Fruit fly (Drosophila melanogaster) whole organism, embryonic: ENCODE data around the gene meep.

ENCODE experiments used
- CG10209 ChIP-seq: fragments of 200-800 bp; sonication (Bioruptor generic); optimal IDR thresholded peaks from 3 replicates; lab custom pipeline; 2017; ENCODE audit warnings: missing biosample characterization, mild to moderate bottlenecking, missing genetic modification characterization, missing genetic modification reagents
- CG10321 ChIP-seq: fragments of 200-800 bp; sonication (Bioruptor generic); IDR thresholded peaks from 2 replicates; pipeline ENCODE4 v1.3.6; 2022; ENCODE audit warnings: missing biosample characterization, missing genetic modification characterization
- CG10979 ChIP-seq: fragments of 200-800 bp; sonication (Bioruptor generic); optimal IDR thresholded peaks from 2 replicates; lab custom pipeline; 2018; ENCODE audit warnings: missing biosample characterization, mild to moderate bottlenecking, missing genetic modification characterization, moderate library complexity
- CG11723 ChIP-seq: fragments of 200-800 bp; sonication (Bioruptor generic); optimal IDR thresholded peaks from 2 replicates; lab custom pipeline; 2017; ENCODE audit warnings: missing biosample characterization, mild to moderate bottlenecking, missing genetic modification characterization
- CG14050 ChIP-seq: fragments of 200-800 bp; sonication (Bioruptor generic); IDR thresholded peaks from 3 replicates; pipeline ENCODE4 v1.3.6; 2022; ENCODE audit warnings: missing biosample characterization, missing genetic modification characterization
- CG15601 ChIP-seq: fragments of 200-800 bp; sonication (Bioruptor generic); optimal IDR thresholded peaks from 3 replicates; lab custom pipeline; 2019; ENCODE audit warnings: missing biosample characterization, mild to moderate bottlenecking, missing genetic modification characterization, moderate library complexity
- CG18011 ChIP-seq: fragments of 200-800 bp; sonication (Bioruptor generic); optimal IDR thresholded peaks from 2 replicates; lab custom pipeline; 2017; ENCODE audit warnings: missing biosample characterization, missing genetic modification characterization, mild to moderate bottlenecking, moderate library complexity, missing genotype
- CG30431 ChIP-seq: fragments of 200-800 bp; sonication (Bioruptor generic); optimal IDR thresholded peaks from 2 replicates; lab custom pipeline; 2017; ENCODE audit warnings: missing biosample characterization, missing genetic modification characterization
- CG31441 ChIP-seq: fragments of 200-800 bp; sonication (Bioruptor generic); IDR thresholded peaks from 2 replicates; pipeline ENCODE4 v1.3.6; 2022; ENCODE audit warnings: missing biosample characterization, missing genetic modification characterization
- CG33557 ChIP-seq: fragments of 200-800 bp; sonication (Bioruptor generic); optimal IDR thresholded peaks from 2 replicates; lab custom pipeline; 2019; ENCODE audit warnings: missing biosample characterization, mild to moderate bottlenecking, missing genetic modification characterization, moderate library complexity
- CG4328 ChIP-seq: fragments of 200-800 bp; sonication (Bioruptor generic); optimal IDR thresholded peaks from 3 replicates; lab custom pipeline; 2017; ENCODE audit warnings: missing biosample characterization, missing genetic modification reagents, missing genetic modification characterization
- CG7786 ChIP-seq: fragments of 200-800 bp; sonication (Bioruptor generic); optimal IDR thresholded peaks from 2 replicates; lab custom pipeline; 2016; ENCODE audit warnings: missing biosample characterization, missing genetic modification characterization
- CG8290 ChIP-seq, 3 experiments: fragments of 200-800 bp; sonication (Bioruptor generic); optimal IDR thresholded peaks; 2 replicates each; lab custom pipeline; 2016 to 2019; ENCODE audit warnings: missing biosample characterization in 3 of 3, missing genetic modification characterization in 3 of 3, mild to moderate bottlenecking in 2 of 3, moderate library complexity in 1 of 3
- CG9727 ChIP-seq: fragments of 200-800 bp; sonication (Bioruptor generic); optimal IDR thresholded peaks from 3 replicates; lab custom pipeline; 2017; ENCODE audit warnings: missing biosample characterization, mild to moderate bottlenecking, missing genetic modification characterization
- Camta ChIP-seq: fragments of 200-800 bp; sonication (Bioruptor generic); optimal IDR thresholded peaks from 2 replicates; lab custom pipeline; 2016; ENCODE audit warnings: missing biosample characterization, missing genetic modification characterization
- Eip74EF ChIP-seq, 2 experiments: fragments of 200-800 bp in 1 of 2; fragments of >200 bp in 1 of 2; sonication (Bioruptor generic) in 1 of 2; optimal IDR thresholded peaks; 2 replicates each; lab custom pipeline; 2017 to 2019; ENCODE audit warnings: missing biosample characterization in 2 of 2, missing genetic modification characterization in 2 of 2, mild to moderate bottlenecking in 1 of 2, moderate library complexity in 1 of 2
- Ets65A ChIP-seq: fragments of 200-800 bp; sonication (Bioruptor generic); peaks from one replicate; lab custom pipeline; 2016; ENCODE audit warnings: missing biosample characterization, missing genetic modification characterization
- Fer1 ChIP-seq: fragments of 200-800 bp; sonication (Bioruptor generic); optimal IDR thresholded peaks from 2 replicates; lab custom pipeline; 2017; ENCODE audit warnings: missing biosample characterization, mild to moderate bottlenecking, missing genetic modification characterization
- HLH3B ChIP-seq: fragments of 200-800 bp; sonication (Bioruptor generic); IDR thresholded peaks from 2 replicates; pipeline ENCODE4 v1.3.6; 2022; ENCODE audit warnings: missing biosample characterization, missing genetic modification characterization
- Hmr ChIP-seq: fragments of 200-800 bp; sonication (Bioruptor generic); optimal IDR thresholded peaks from 3 replicates; lab custom pipeline; 2017; ENCODE audit warnings: mild to moderate bottlenecking, missing biosample characterization, missing genetic modification reagents, missing genetic modification characterization
- Lhr ChIP-seq: fragments of 200-800 bp; sonication (Bioruptor generic); optimal IDR thresholded peaks from 3 replicates; lab custom pipeline; 2017; ENCODE audit warnings: mild to moderate bottlenecking, missing biosample characterization, missing genetic modification reagents, missing genetic modification characterization
- Nf-YA ChIP-seq: fragments of 200-800 bp; sonication (Bioruptor generic); IDR thresholded peaks from 2 replicates; pipeline ENCODE4 v1.3.6; 2022; ENCODE audit warnings: missing biosample characterization, missing genetic modification characterization
- NfI ChIP-seq: fragments of 200-800 bp; sonication (Bioruptor generic); optimal IDR thresholded peaks from 3 replicates; lab custom pipeline; 2018; ENCODE audit warnings: missing biosample characterization, mild to moderate bottlenecking, missing genetic modification characterization, moderate library complexity
- Sox100B ChIP-seq: fragments of 200-800 bp; sonication (Bioruptor generic); optimal IDR thresholded peaks from 3 replicates; lab custom pipeline; 2018; ENCODE audit warnings: missing biosample characterization, mild to moderate bottlenecking, missing genetic modification characterization
- Sox102F ChIP-seq: fragments of 200-800 bp; sonication (Bioruptor generic); optimal IDR thresholded peaks from 2 replicates; lab custom pipeline; 2018; ENCODE audit warnings: missing biosample characterization, mild to moderate bottlenecking, missing genetic modification characterization, moderate library complexity
- Taf1 ChIP-seq: fragments of 200-800 bp; sonication (Bioruptor generic); IDR thresholded peaks from 2 replicates; pipeline ENCODE4 v1.3.6; 2022; ENCODE audit warnings: missing biosample characterization, missing genetic modification characterization
- Trl ChIP-seq, 3 experiments: fragments of >200 bp in 2 of 3; fragments of 200-800 bp in 1 of 3; sonication (Bioruptor generic) in 1 of 3; optimal IDR thresholded peaks; 2 replicates in 1 of 3; 3 replicates in 2 of 3; lab custom pipeline; 2016 to 2017; ENCODE audit warnings: missing biosample characterization in 1 of 3, missing genetic modification characterization in 1 of 3
- ab ChIP-seq: fragments of 200-800 bp; sonication (Bioruptor generic); optimal IDR thresholded peaks from 2 replicates; lab custom pipeline; 2016; ENCODE audit warnings: missing biosample characterization, missing genetic modification characterization
- aop ChIP-seq: fragments of 200-800 bp; sonication (Bioruptor generic); IDR thresholded peaks from 2 replicates; pipeline ENCODE4 v1.3.6; 2022; ENCODE audit warnings: missing biosample characterization, missing genetic modification characterization
- cas ChIP-seq: fragments of 200-800 bp; sonication (Bioruptor generic); IDR thresholded peaks from 2 replicates; pipeline ENCODE4 v1.3.6; 2022; ENCODE audit warnings: missing biosample characterization, missing genetic modification characterization
- chif ChIP-seq, 2 experiments: fragments of 200-800 bp; sonication (Bioruptor generic); optimal IDR thresholded peaks; 3 replicates each; lab custom pipeline; 2016; ENCODE audit warnings: missing biosample characterization in 2 of 2, missing genetic modification characterization in 2 of 2
- dimm ChIP-seq: fragments of 200-800 bp; sonication (Bioruptor generic); IDR thresholded peaks from 2 replicates; pipeline ENCODE4 v1.3.6; 2022; ENCODE audit warnings: missing biosample characterization, missing genetic modification characterization
- hkb ChIP-seq, 2 experiments: fragments of 200-800 bp in 1 of 2; fragments of >200 bp in 1 of 2; sonication (Bioruptor generic) in 1 of 2; IDR thresholded peaks in 1 of 2; optimal IDR thresholded peaks in 1 of 2; 2 replicates each; pipeline versions ENCODE4 v1.3.6 to Lab custom; 2017 to 2022; ENCODE audit warnings: missing biosample characterization in 1 of 2, missing genetic modification characterization in 1 of 2
- insv ChIP-seq, 2 experiments: fragments of 200-800 bp; sonication (Bioruptor generic); optimal IDR thresholded peaks; 3 replicates each; lab custom pipeline; 2016 to 2018; ENCODE audit warnings: missing biosample characterization in 2 of 2, missing genetic modification characterization in 2 of 2
- jumu ChIP-seq: fragments of 200-800 bp; sonication (Bioruptor generic); optimal IDR thresholded peaks from 3 replicates; lab custom pipeline; 2016; ENCODE audit warnings: missing biosample characterization, missing genetic modification characterization
- ken ChIP-seq: fragments of 200-800 bp; sonication (Bioruptor generic); IDR thresholded peaks from 3 replicates; pipeline ENCODE4 v1.3.6; 2022; ENCODE audit warnings: missing biosample characterization, missing genetic modification characterization
- onecut ChIP-seq: fragments of 200-800 bp; sonication (Bioruptor generic); IDR thresholded peaks from 2 replicates; pipeline ENCODE4 v1.3.6; 2022; ENCODE audit warnings: missing biosample characterization, missing genetic modification characterization
- peb ChIP-seq: fragments of 200-800 bp; sonication (Bioruptor generic); IDR thresholded peaks from 2 replicates; pipeline ENCODE4 v1.3.6; 2022; ENCODE audit warnings: missing biosample characterization, missing genetic modification characterization
- prd ChIP-seq, 3 experiments: fragments of >200 bp in 2 of 3; fragments of 200-800 bp in 1 of 3; sonication (Bioruptor generic) in 1 of 3; optimal IDR thresholded peaks in 2 of 3; IDR thresholded peaks in 1 of 3; 2 replicates in 2 of 3; 3 replicates in 1 of 3; pipeline versions ENCODE4 v1.3.6 to Lab custom; 2017 to 2022; ENCODE audit warnings: missing biosample characterization in 1 of 3, missing genetic modification characterization in 1 of 3
- run ChIP-seq: fragments of 200-800 bp; sonication (Bioruptor generic); optimal IDR thresholded peaks from 3 replicates; lab custom pipeline; 2018; ENCODE audit warnings: missing biosample characterization, mild to moderate bottlenecking, missing genetic modification characterization
- scrt ChIP-seq: fragments of 200-800 bp; sonication (Bioruptor generic); optimal IDR thresholded peaks from 2 replicates; lab custom pipeline; 2018; ENCODE audit warnings: missing biosample characterization, mild to moderate bottlenecking, missing genetic modification characterization, moderate library complexity
- seq ChIP-seq: fragments of 200-800 bp; sonication (Bioruptor generic); IDR thresholded peaks from 2 replicates; pipeline ENCODE4 v1.3.6; 2022; ENCODE audit warnings: missing biosample characterization, missing genetic modification characterization
- slp2 ChIP-seq: fragments of 200-800 bp; sonication (Bioruptor generic); optimal IDR thresholded peaks from 2 replicates; lab custom pipeline; 2016; ENCODE audit warnings: missing biosample characterization, missing genetic modification characterization
- sr ChIP-seq: fragments of 200-800 bp; sonication (Bioruptor generic); IDR thresholded peaks from 3 replicates; pipeline ENCODE4 v1.3.6; 2022; ENCODE audit warnings: missing biosample characterization, missing genetic modification characterization
- unpg ChIP-seq: fragments of 200-800 bp; sonication (Bioruptor generic); optimal IDR thresholded peaks from 3 replicates; lab custom pipeline; 2018; ENCODE audit warnings: missing biosample characterization, mild to moderate bottlenecking, missing genetic modification characterization, moderate library complexity
- usp ChIP-seq: fragments of >200 bp; optimal IDR thresholded peaks from 2 replicates; lab custom pipeline; 2017; ENCODE audit warnings: missing biosample characterization, missing genetic modification characterization

Gene meep

dm6 chr3L:1166945-1167913, 35.6 kb downstream of the meep start (continued):
- TF ChIP-seq Trl (optimal IDR thresholded peaks at IDR 0.05; lab: Kevin White, UChicago) (no peak), Trl (GFP tag; optimal IDR thresholded peaks at IDR 0.05; lab: Kevin White, UChicago) (no peak), cas (GFP tag; lab: Robert Waterston, UW) (no peak), CG14050 (GFP tag; lab: Robert Waterston, UW) (no peak), Camta (GFP tag; lab: Kevin White, UChicago) (peak; percentile 72), Nf-YA (no peak), seq (GFP tag; lab: Robert Waterston, UW) (no peak), Sox100B (GFP tag; lab: Kevin White, UChicago) (no peak), CG10209 (GFP tag; lab: Kevin White, UChicago) (no peak), CG7786 (no peak), hkb (optimal IDR thresholded peaks at IDR 0.05; lab: Kevin White, UChicago) (no peak), hkb (GFP tag; IDR thresholded peaks at IDR 0.05; lab: Robert Waterston, UW) (peak; percentile 35), aop (GFP tag; lab: Robert Waterston, UW) (no peak), CG11723 (no peak), unpg (peak; percentile 25), CG31441 (GFP tag; lab: Robert Waterston, UW) (peak; percentile 49; the same call in 1 of the 2 replicates), insv (GFP tag; optimal IDR thresholded peaks at IDR 0.05; lab: Kevin White, UChicago) (no peak), CG4328 (GFP tag; lab: Kevin White, UChicago) (no peak), Fer1 (GFP tag; lab: Kevin White, UChicago) (no peak), jumu (GFP tag; lab: Kevin White, UChicago) (peak; percentile 9), Eip74EF (GFP tag; optimal IDR thresholded peaks at IDR 0.05; lab: Kevin White, UChicago) (no peak), CG10321 (GFP tag; lab: Robert Waterston, UW) (no peak), CG30431 (GFP tag; lab: Kevin White, UChicago) (no peak), scrt (no peak), NfI (GFP tag; lab: Kevin White, UChicago) (no peak), Ets65A (GFP tag; lab: Kevin White, UChicago) (peak; percentile 32), chif (GFP tag; optimal IDR thresholded peaks at IDR 0.05; lab: Kevin White, UChicago) (peak; percentile 36), Sox102F (GFP tag; lab: Kevin White, UChicago) (peak; percentile 12), CG15601 (peak; percentile 48), HLH3B (GFP tag; lab: Robert Waterston, UW) (peak; percentile 46; the same call in 1 of the 2 replicates), CG9727 (no peak), CG10979 (peak; percentile 69), sr (no peak), dimm (GFP tag; lab: Robert Waterston, UW) (no peak), Taf1 (GFP tag; lab: Robert Waterston, UW) (no peak), run (tag; lab: Kevin White, UChicago) (no peak), prd (optimal IDR thresholded peaks at IDR 0.05; lab: Kevin White, UChicago) (no peak), prd (GFP tag; IDR thresholded peaks at IDR 0.05; lab: Robert Waterston, UW) (peak; percentile 87), ken (GFP tag; lab: Robert Waterston, UW) (peak; percentile 58; the same call in 1 of the 3 replicates), onecut (GFP tag; lab: Robert Waterston, UW) (0 out of 2 replicates have a peak, but pooled peaks have one; percentile 15), slp2 (GFP tag; lab: Kevin White, UChicago) (no peak), CG18011 (GFP tag; lab: Kevin White, UChicago) (no peak), Lhr (GFP tag; lab: Kevin White, UChicago) (no peak), usp (GFP tag; lab: Kevin White, UChicago) (no peak), CG8290 (GFP tag; optimal IDR thresholded peaks at IDR 0.05; lab: Kevin White, UChicago) (peak; percentile 59), CG8290 (tag; optimal IDR thresholded peaks at IDR 0.05; lab: Kevin White, UChicago) (no peak), ab (GFP tag; lab: Kevin White, UChicago) (no peak), CG33557 (GFP tag; lab: Kevin White, UChicago) (peak; percentile 31), Hmr (no peak), peb (GFP tag; lab: Robert Waterston, UW) (peak; percentile 48; the same call in 1 of the 2 replicates)
